Fruit fly (Drosophila melanogaster): Measurements from ENCODE around the gene MstProx.

DNA sequence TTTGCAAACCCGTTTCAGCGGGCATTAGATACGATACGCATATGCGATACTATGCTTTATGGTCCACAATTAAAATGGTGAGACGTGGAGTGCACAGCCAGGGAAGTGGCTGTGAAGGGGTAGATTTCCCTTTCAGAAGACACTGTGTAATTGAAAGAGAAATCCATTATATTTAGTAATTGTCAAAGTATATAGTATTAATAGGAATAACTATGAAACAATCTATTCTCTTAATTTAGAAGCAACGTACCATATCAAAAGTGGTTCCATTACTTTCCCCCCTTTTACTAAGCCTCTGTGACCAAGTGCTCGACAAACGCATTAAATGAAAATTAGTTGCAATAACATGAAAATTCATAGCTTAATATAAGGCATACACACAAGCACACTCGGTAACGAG lies 38.4 kb downstream of the MstProx start:
- no peak for TF ChIP-seq CG15710 (tag; optimal IDR thresholded peaks at IDR 0.05)
- no peak for TF ChIP-seq CG34367 (tag; optimal IDR thresholded peaks at IDR 0.05)
- TF ChIP-seq CG8301 (tag; optimal IDR thresholded peaks at IDR 0.05): peak; percentile 63
- no peak for TF ChIP-seq gl (tag; optimal IDR thresholded peaks at IDR 0.05)
- TF ChIP-seq CG13204 (GFP tag; optimal IDR thresholded peaks at IDR 0.05): no peak
- TF ChIP-seq Ets98B (GFP tag; IDR thresholded peaks at IDR 0.05): peak; percentile 68
- TF ChIP-seq CG14655 (GFP tag; optimal IDR thresholded peaks at IDR 0.05): peak; percentile 61
- TF ChIP-seq rn (GFP tag; IDR thresholded peaks at IDR 0.05): no peak
- no peak for TF ChIP-seq CG17806 (tag; optimal IDR thresholded peaks at IDR 0.05)
- peak; percentile 58; the same call in 2 of the 3 replicates for TF ChIP-seq fd96Ca (GFP tag; IDR thresholded peaks at IDR 0.05)
- no peak for TF ChIP-seq CG8159 (tag; optimal IDR thresholded peaks at IDR 0.05)
- no peak for TF ChIP-seq EcR (GFP tag; optimal IDR thresholded peaks at IDR 0.05)
- TF ChIP-seq CG9948 (tag; optimal IDR thresholded peaks at IDR 0.05): no peak
